Fruit fly (Drosophila melanogaster) whole organism, embryonic: Measurements from ENCODE around the gene her.

Experiments used
- CG10209 ChIP-seq: fragments of 200-800 bp; sonication (Bioruptor generic); optimal IDR thresholded peaks from 3 replicates; lab custom pipeline; 2017; ENCODE audit warnings: missing biosample characterization, mild to moderate bottlenecking, missing genetic modification characterization, missing genetic modification reagents
- CG12236 ChIP-seq: fragments of 200-800 bp; sonication (Bioruptor generic); optimal IDR thresholded peaks from 2 replicates; lab custom pipeline; 2016; ENCODE audit warnings: missing biosample characterization, missing genetic modification characterization
- CG13287 ChIP-seq: fragments of 200-800 bp; sonication (Bioruptor generic); IDR thresholded peaks from 2 replicates; pipeline ENCODE4 v1.3.6; 2022; ENCODE audit warnings: missing biosample characterization, missing genetic modification characterization; ENCODE audit not compliant: partially characterized antibody
- CG13296 ChIP-seq: fragments of 200-800 bp; sonication (Bioruptor generic); optimal IDR thresholded peaks from 3 replicates; lab custom pipeline; 2018; ENCODE audit warnings: missing biosample characterization, mild to moderate bottlenecking, missing genetic modification characterization
- CG1647 ChIP-seq: fragments of 200-800 bp; sonication (Bioruptor generic); optimal IDR thresholded peaks from 3 replicates; lab custom pipeline; 2016; ENCODE audit warnings: missing biosample characterization, missing genetic modification characterization
- CG16863 ChIP-seq: fragments of 200-800 bp; sonication (Bioruptor generic); optimal IDR thresholded peaks from 3 replicates; lab custom pipeline; 2016; ENCODE audit warnings: missing biosample characterization, missing genetic modification characterization
- CG17385 ChIP-seq: fragments of 200-800 bp; sonication (Bioruptor generic); optimal IDR thresholded peaks from 3 replicates; lab custom pipeline; 2018; ENCODE audit warnings: missing biosample characterization, mild to moderate bottlenecking, missing genetic modification characterization
- CG18262 ChIP-seq: fragments of 200-800 bp; optimal IDR thresholded peaks from 3 replicates; lab custom pipeline; 2019; ENCODE audit warnings: missing biosample characterization, mild to moderate bottlenecking, missing genetic modification characterization, moderate library complexity
- CG18476 ChIP-seq: fragments of 200-800 bp; sonication (Bioruptor generic); optimal IDR thresholded peaks from 2 replicates; lab custom pipeline; 2016; ENCODE audit warnings: missing biosample characterization, mild to moderate bottlenecking, missing genetic modification characterization
- CG4424 ChIP-seq: fragments of 200-800 bp; sonication (Bioruptor generic); optimal IDR thresholded peaks from 3 replicates; lab custom pipeline; 2016; ENCODE audit warnings: missing biosample characterization, missing genetic modification characterization
- CG7839 ChIP-seq: fragments of 200-800 bp; sonication (Bioruptor generic); optimal IDR thresholded peaks from 3 replicates; lab custom pipeline; 2018; ENCODE audit warnings: missing biosample characterization, mild to moderate bottlenecking, missing genetic modification characterization, moderate library complexity
- CG8924 ChIP-seq: fragments of 200-800 bp; optimal IDR thresholded peaks from 3 replicates; lab custom pipeline; 2019; ENCODE audit warnings: missing biosample characterization, mild to moderate bottlenecking, missing genetic modification characterization, moderate library complexity
- Dip2 ChIP-seq: fragments of 200-800 bp; sonication (Bioruptor generic); IDR thresholded peaks from 2 replicates; pipeline ENCODE4 v1.3.6; 2022; ENCODE audit warnings: missing biosample characterization, missing genetic modification characterization
- Drgx ChIP-seq: fragments of 200-800 bp; sonication (Bioruptor generic); IDR thresholded peaks from 2 replicates; pipeline ENCODE4 v1.3.6; 2022; ENCODE audit warnings: missing biosample characterization, missing genetic modification characterization
- E2f1 ChIP-seq: fragments of 200-800 bp; sonication (Bioruptor generic); IDR thresholded peaks from 2 replicates; pipeline ENCODE4 v1.3.6; 2022; ENCODE audit warnings: missing biosample characterization, missing genetic modification characterization
- Eip74EF ChIP-seq, 2 experiments: fragments of 200-800 bp in 1 of 2; fragments of >200 bp in 1 of 2; sonication (Bioruptor generic) in 1 of 2; optimal IDR thresholded peaks; 2 replicates each; lab custom pipeline; 2017 to 2019; ENCODE audit warnings: missing biosample characterization in 2 of 2, missing genetic modification characterization in 2 of 2, mild to moderate bottlenecking in 1 of 2, moderate library complexity in 1 of 2
- Hr3 ChIP-seq: fragments of 200-800 bp; sonication (Bioruptor generic); optimal IDR thresholded peaks from 3 replicates; lab custom pipeline; 2016; ENCODE audit warnings: missing biosample characterization, missing genetic modification characterization
- Mrtf ChIP-seq: fragments of 200-800 bp; sonication (Bioruptor generic); IDR thresholded peaks from 3 replicates; pipeline ENCODE4 v1.3.6; 2022; ENCODE audit warnings: missing biosample characterization, missing genetic modification characterization
- Neu2 ChIP-seq: fragments of 200-800 bp; sonication (Bioruptor generic); optimal IDR thresholded peaks from 3 replicates; lab custom pipeline; 2016; ENCODE audit warnings: missing biosample characterization, missing genetic modification characterization, borderline replicate concordance
- Nf-YC ChIP-seq: fragments of 200-800 bp; optimal IDR thresholded peaks from 3 replicates; lab custom pipeline; 2019; ENCODE audit warnings: missing biosample characterization, mild to moderate bottlenecking, missing genetic modification characterization, moderate library complexity
- Oaz ChIP-seq: fragments of 200-800 bp; sonication (Bioruptor generic); IDR thresholded peaks from 2 replicates; pipeline ENCODE4 v1.3.6; 2022; ENCODE audit warnings: missing biosample characterization, missing genetic modification characterization
- Opbp ChIP-seq: fragments of 200-800 bp; sonication (Bioruptor generic); IDR thresholded peaks from 3 replicates; pipeline ENCODE4 v1.3.6; 2022; ENCODE audit warnings: missing biosample characterization, missing genetic modification characterization; ENCODE audit not compliant: partially characterized antibody
- Taf1 ChIP-seq: fragments of 200-800 bp; sonication (Bioruptor generic); IDR thresholded peaks from 2 replicates; pipeline ENCODE4 v1.3.6; 2022; ENCODE audit warnings: missing biosample characterization, missing genetic modification characterization
- Vsx1 ChIP-seq: fragments of 200-800 bp; sonication (Bioruptor generic); optimal IDR thresholded peaks from 2 replicates; lab custom pipeline; 2017; ENCODE audit warnings: missing biosample characterization, mild to moderate bottlenecking, missing genetic modification characterization, missing genetic modification reagents
- bab2 ChIP-seq: fragments of 200-800 bp; sonication (Bioruptor generic); optimal IDR thresholded peaks from 2 replicates; lab custom pipeline; 2016; ENCODE audit warnings: missing biosample characterization, missing genetic modification characterization
- chm ChIP-seq: fragments of 200-800 bp; sonication (Bioruptor generic); IDR thresholded peaks from 2 replicates; pipeline ENCODE4 v1.3.6; 2022; ENCODE audit warnings: missing biosample characterization, missing genetic modification characterization
- da ChIP-seq: fragments of 200-800 bp; sonication (Bioruptor generic); optimal IDR thresholded peaks from 2 replicates; lab custom pipeline; 2016; ENCODE audit warnings: missing biosample characterization, missing genetic modification characterization
- dati ChIP-seq: fragments of 200-800 bp; sonication (Bioruptor generic); IDR thresholded peaks from 2 replicates; pipeline ENCODE4 v1.3.6; 2022; ENCODE audit warnings: missing biosample characterization, missing genetic modification characterization
- dpn ChIP-seq, 2 experiments: fragments of 200-800 bp; sonication (Bioruptor generic); optimal IDR thresholded peaks; 3 replicates each; lab custom pipeline; 2016; ENCODE audit warnings: missing biosample characterization in 2 of 2, missing genetic modification characterization in 2 of 2
- fd3F ChIP-seq: fragments of 200-800 bp; sonication (Bioruptor generic); optimal IDR thresholded peaks from 2 replicates; lab custom pipeline; 2018; ENCODE audit warnings: missing biosample characterization, mild to moderate bottlenecking, missing genetic modification characterization, moderate library complexity
- fd64A ChIP-seq: fragments of 200-800 bp; sonication (Bioruptor generic); optimal IDR thresholded peaks from 3 replicates; lab custom pipeline; 2018; ENCODE audit warnings: missing biosample characterization, mild to moderate bottlenecking, missing genetic modification characterization
- gsb-n ChIP-seq: fragments of 200-800 bp; sonication (Bioruptor generic); optimal IDR thresholded peaks from 3 replicates; lab custom pipeline; 2018; ENCODE audit warnings: missing biosample characterization, mild to moderate bottlenecking, missing genetic modification characterization
- insv ChIP-seq, 2 experiments: fragments of 200-800 bp; sonication (Bioruptor generic); optimal IDR thresholded peaks; 3 replicates each; lab custom pipeline; 2016 to 2018; ENCODE audit warnings: missing biosample characterization in 2 of 2, missing genetic modification characterization in 2 of 2
- kni ChIP-seq: fragments of 200-800 bp; sonication (Bioruptor generic); optimal IDR thresholded peaks from 3 replicates; lab custom pipeline; 2017; ENCODE audit warnings: mild to moderate bottlenecking, missing biosample characterization, missing genetic modification reagents, missing genetic modification characterization
- lilli ChIP-seq: fragments of 200-800 bp; sonication (Bioruptor generic); optimal IDR thresholded peaks from 3 replicates; lab custom pipeline; 2016; ENCODE audit warnings: missing biosample characterization, missing genetic modification characterization
- oc ChIP-seq: fragments of 200-800 bp; sonication (Bioruptor generic); optimal IDR thresholded peaks from 2 replicates; lab custom pipeline; 2018; ENCODE audit warnings: missing biosample characterization, mild to moderate bottlenecking, missing genetic modification characterization, moderate library complexity
- pb ChIP-seq: fragments of 200-800 bp; sonication (Bioruptor generic); optimal IDR thresholded peaks from 3 replicates; lab custom pipeline; 2016; ENCODE audit warnings: missing biosample characterization, missing genetic modification characterization
- pzg ChIP-seq: fragments of 200-800 bp; sonication (Bioruptor generic); optimal IDR thresholded peaks from 3 replicates; lab custom pipeline; 2018; ENCODE audit warnings: missing biosample characterization, mild to moderate bottlenecking, missing genetic modification characterization, moderate library complexity
- salm ChIP-seq: fragments of 200-800 bp; sonication (Bioruptor generic); optimal IDR thresholded peaks from 2 replicates; lab custom pipeline; 2018; ENCODE audit warnings: missing biosample characterization, mild to moderate bottlenecking, missing genetic modification characterization
- sc ChIP-seq, 3 experiments: fragments of >200 bp in 2 of 3; fragments of 200-800 bp in 1 of 3; sonication (Bioruptor generic) in 1 of 3; optimal IDR thresholded peaks; 2 replicates in 2 of 3; 3 replicates in 1 of 3; lab custom pipeline; 2017; ENCODE audit warnings: mild to moderate bottlenecking in 1 of 3, missing biosample characterization in 1 of 3, missing genetic modification characterization in 1 of 3, missing genetic modification reagents in 1 of 3
- seq ChIP-seq: fragments of 200-800 bp; sonication (Bioruptor generic); IDR thresholded peaks from 2 replicates; pipeline ENCODE4 v1.3.6; 2022; ENCODE audit warnings: missing biosample characterization, missing genetic modification characterization
- sim ChIP-seq: fragments of 200-800 bp; sonication (Bioruptor generic); IDR thresholded peaks from 2 replicates; pipeline ENCODE4 v1.3.6; 2022; ENCODE audit warnings: missing biosample characterization, missing genetic modification characterization
- slp2 ChIP-seq: fragments of 200-800 bp; sonication (Bioruptor generic); optimal IDR thresholded peaks from 2 replicates; lab custom pipeline; 2016; ENCODE audit warnings: missing biosample characterization, missing genetic modification characterization
- so ChIP-seq: fragments of 200-800 bp; sonication (Bioruptor generic); IDR thresholded peaks from 3 replicates; pipeline ENCODE4 v1.3.6; 2022; ENCODE audit warnings: missing biosample characterization, missing genetic modification characterization
- sqz ChIP-seq: fragments of 200-800 bp; sonication (Bioruptor generic); optimal IDR thresholded peaks from 3 replicates; lab custom pipeline; 2018; ENCODE audit warnings: missing biosample characterization, mild to moderate bottlenecking, missing genetic modification characterization
- ssp ChIP-seq: fragments of 200-800 bp; sonication (Bioruptor generic); IDR thresholded peaks from 2 replicates; pipeline ENCODE4 v1.3.6; 2022; ENCODE audit warnings: missing biosample characterization, missing genetic modification characterization
- yki ChIP-seq: fragments of >200 bp; optimal IDR thresholded peaks from 3 replicates; lab custom pipeline; 2018
- z ChIP-seq: fragments of 200-800 bp; sonication (Bioruptor generic); IDR thresholded peaks from 3 replicates; pipeline ENCODE4 v1.3.6; 2022; ENCODE audit warnings: missing biosample characterization, missing genetic modification characterization

The her gene

DNA sequence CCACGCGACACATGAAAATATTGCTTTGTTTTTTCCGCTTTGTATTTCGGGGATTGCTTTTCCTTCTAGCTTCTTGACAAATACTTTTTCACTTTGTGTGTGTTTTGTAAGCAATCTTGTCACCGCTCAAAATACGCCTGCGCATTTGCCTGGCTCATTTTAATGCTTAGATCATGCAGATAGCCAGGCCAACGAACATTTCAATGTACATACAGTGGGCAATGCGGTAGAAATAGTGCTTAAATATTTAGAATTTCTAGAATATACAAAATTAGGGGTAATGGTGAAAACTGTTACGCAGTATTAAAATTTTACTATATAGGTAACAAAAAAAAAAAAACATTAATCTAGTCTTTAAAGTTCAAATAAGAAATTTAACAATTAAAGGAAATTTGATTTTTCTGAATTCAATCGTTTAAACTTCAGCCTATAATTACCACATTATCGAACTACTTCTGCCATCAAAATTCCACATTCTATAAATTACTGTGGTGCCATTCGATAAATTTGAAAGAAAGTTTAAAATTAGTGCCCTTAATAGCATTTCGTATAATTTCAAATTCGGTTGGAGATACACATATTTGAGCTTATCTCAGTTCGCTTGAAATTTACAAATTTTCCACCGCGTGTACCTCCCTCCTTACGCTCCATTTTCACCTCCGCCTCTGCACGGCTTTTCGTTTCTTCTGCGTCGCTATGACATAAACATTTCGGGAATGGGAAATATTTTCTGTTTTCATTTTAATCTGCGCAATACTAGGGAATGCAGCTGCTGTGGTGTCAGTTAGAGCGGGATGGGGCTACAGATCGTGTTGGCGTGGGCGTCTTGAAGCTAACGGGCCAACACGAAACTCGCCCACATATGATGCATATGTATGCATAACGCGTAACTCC lies 30.1 kb downstream of the her start (continued):
- TF ChIP-seq Dip2 (no peak), Drgx (no peak), Eip74EF (GFP tag; optimal IDR thresholded peaks at IDR 0.05; lab: Kevin White, UChicago) (no peak), Neu2 (GFP tag; lab: Kevin White, UChicago) (no peak), so (GFP tag; lab: Robert Waterston, UW) (no peak), salm (tag; lab: Kevin White, UChicago) (no peak), Nf-YC (no peak), CG13287 (GFP tag; lab: Robert Waterston, UW) (no peak), CG17385 (no peak), pb (GFP tag; lab: Kevin White, UChicago) (no peak), Hr3 (peak; percentile 17), bab2 (GFP tag; lab: Kevin White, UChicago) (peak; percentile 16), CG18262 (tag; lab: Kevin White, UChicago) (no peak), z (GFP tag; lab: Robert Waterston, UW) (no peak)
- TF ChIP-seq, all 482 proteins: peak for 75

DNA sequence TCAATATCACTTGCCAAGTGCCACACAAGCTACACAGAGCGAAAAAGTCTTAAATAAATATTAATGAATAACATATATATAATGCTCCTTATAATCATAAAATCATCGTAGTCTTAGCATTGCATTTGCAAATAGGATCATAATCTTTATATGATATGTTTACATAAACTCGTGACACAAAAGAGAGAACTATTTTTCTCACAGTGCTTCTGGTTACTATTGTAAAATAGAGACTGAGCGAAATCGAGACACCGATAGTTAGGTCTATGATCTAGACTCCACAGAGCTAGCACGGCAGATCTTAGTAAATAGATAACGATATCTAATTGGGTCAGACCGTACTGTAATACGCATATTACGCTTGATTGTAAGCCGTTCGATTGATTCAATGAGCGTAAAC lies 32.7 kb downstream of the her start:
- peak; percentile 61 for TF ChIP-seq CG10209 (GFP tag; lab: Kevin White, UChicago)
- TF ChIP-seq lilli (GFP tag; lab: Kevin White, UChicago): peak; percentile 36
- TF ChIP-seq insv (GFP tag; optimal IDR thresholded peaks at IDR 0.05; lab: Kevin White, UChicago): no peak
- TF ChIP-seq dpn (GFP tag; optimal IDR thresholded peaks at IDR 0.05; lab: Kevin White, UChicago): peak in 1 of 2 experiments; percentile 69
- peak; percentile 68; the same call in 1 of the 2 replicates for TF ChIP-seq sim
- peak; percentile 73 for TF ChIP-seq chm (GFP tag; lab: Robert Waterston, UW)
- TF ChIP-seq CG12236 (GFP tag; lab: Kevin White, UChicago): no peak
- TF ChIP-seq Taf1: no peak
- no peak for TF ChIP-seq CG16863
- TF ChIP-seq CG7839: peak; percentile 85
- TF ChIP-seq dati (GFP tag; lab: Robert Waterston, UW): no peak
- no peak for TF ChIP-seq sc (optimal IDR thresholded peaks at IDR 0.05; lab: Kevin White, UChicago)
- peak; percentile 54 for TF ChIP-seq sc (GFP tag; optimal IDR thresholded peaks at IDR 0.05; lab: Kevin White, UChicago)
- TF ChIP-seq CG1647 (GFP tag; lab: Kevin White, UChicago): peak; percentile 1
- TF ChIP-seq CG18476 (GFP tag; lab: Kevin White, UChicago): peak; percentile 52
- TF ChIP-seq CG4424 (GFP tag; lab: Kevin White, UChicago): no peak
- TF ChIP-seq da (GFP tag; lab: Kevin White, UChicago): no peak
- TF ChIP-seq ssp (GFP tag; lab: Robert Waterston, UW): peak; percentile 56
- no peak for TF ChIP-seq fd64A (GFP tag; lab: Kevin White, UChicago)
- peak; percentile 51 for TF ChIP-seq fd3F (GFP tag; lab: Kevin White, UChicago)
- no peak for TF ChIP-seq CG13296 (GFP tag; lab: Kevin White, UChicago)
- peak; percentile 75 for TF ChIP-seq seq (GFP tag; lab: Robert Waterston, UW)
- TF ChIP-seq pzg (GFP tag; lab: Kevin White, UChicago): no peak
- no peak for TF ChIP-seq sqz (GFP tag; lab: Kevin White, UChicago)
- TF ChIP-seq CG8924 (tag; lab: Kevin White, UChicago): peak; percentile 82
- TF ChIP-seq Nf-YC: no peak
- no peak for TF ChIP-seq E2f1 (GFP tag; lab: Robert Waterston, UW)
- no peak for TF ChIP-seq yki
- TF ChIP-seq gsb-n (tag; lab: Kevin White, UChicago): peak; percentile 62
- TF ChIP-seq Mrtf: peak; percentile 69; the same call in 2 of the 3 replicates
- TF ChIP-seq kni (GFP tag; lab: Kevin White, UChicago): no peak
- no peak for TF ChIP-seq Opbp
- no peak for TF ChIP-seq slp2 (GFP tag; lab: Kevin White, UChicago)
- peak; percentile 46 for TF ChIP-seq Vsx1 (GFP tag; lab: Kevin White, UChicago)
- peak; percentile 66 for TF ChIP-seq Oaz (GFP tag; lab: Robert Waterston, UW)
- peak; percentile 66 for TF ChIP-seq oc (tag; lab: Kevin White, UChicago)
